Fruit fly (Drosophila melanogaster) Kc167 (cell line): Measurements from ENCODE around the gene CG32249.

Source experiments
- Myc ChIP-seq: fragments of >200 bp; optimal IDR thresholded peaks from 2 replicates; lab custom pipeline; 2017; ENCODE audit warnings: missing external identifiers
- Sin3A ChIP-seq: fragments of >200 bp; optimal IDR thresholded peaks from 2 replicates; lab custom pipeline; 2018; ENCODE audit warnings: missing external identifiers
- h ChIP-seq: fragments of >200 bp; optimal IDR thresholded peaks from 3 replicates; lab custom pipeline; 2018; ENCODE audit warnings: missing external identifiers
- insv ChIP-seq: fragments of >200 bp; optimal IDR thresholded peaks from 3 replicates; lab custom pipeline; 2018; ENCODE audit warnings: missing external identifiers
- psq ChIP-seq: fragments of >200 bp; optimal IDR thresholded peaks from 2 replicates; lab custom pipeline; 2017; ENCODE audit warnings: missing external identifiers
- ttk ChIP-seq: sonication (Bioruptor generic); optimal IDR thresholded peaks from 2 replicates; lab custom pipeline; 2017; ENCODE audit warnings: missing external identifiers

Gene CG32249

dm6 chr3L:4460307-4461088, 9.3 kb upstream of the CG32249 start, which contains the start of gene CG15022:
Gene CG15022, minus strand, starts transcription at chr3L:4460317.
- no peak for TF ChIP-seq ttk
- TF ChIP-seq Myc (lab: Kevin White, UChicago), result no peak
- no peak for TF ChIP-seq psq (lab: Kevin White, UChicago)
- no peak for TF ChIP-seq Sin3A (lab: Kevin White, UChicago)
- no peak for TF ChIP-seq h (lab: Kevin White, UChicago)
- no peak for TF ChIP-seq insv

- TF ChIP-seq Myc (lab: Kevin White, UChicago), result no peak
- TF ChIP-seq psq (lab: Kevin White, UChicago), result no peak
- TF ChIP-seq ttk, result no peak
- TF ChIP-seq insv, result no peak
- no peak for TF ChIP-seq Sin3A (lab: Kevin White, UChicago)
- TF ChIP-seq h (lab: Kevin White, UChicago), result no peak
These were observed 8.3 kb upstream of the CG32249 start, which contains the start of gene CG15023 for dm6 chr3L:4461454-4462045. Gene CG15023, minus strand, starts transcription at chr3L:4461504.

- no peak for TF ChIP-seq psq (lab: Kevin White, UChicago)
- TF ChIP-seq h (lab: Kevin White, UChicago), result no peak
- TF ChIP-seq insv, result no peak
- no peak for TF ChIP-seq Sin3A (lab: Kevin White, UChicago)
- no peak for TF ChIP-seq Myc (lab: Kevin White, UChicago)
- no peak for TF ChIP-seq ttk
These were observed 6.0 kb upstream of the CG32249 start, which contains the start of gene CG15024 for dm6 chr3L:4463773-4464301. Gene CG15024, minus strand, starts transcription at chr3L:4463823.

- TF ChIP-seq Myc (lab: Kevin White, UChicago), result no peak
- no peak for TF ChIP-seq h (lab: Kevin White, UChicago)
- no peak for TF ChIP-seq Sin3A (lab: Kevin White, UChicago)
- TF ChIP-seq ttk, result no peak
- TF ChIP-seq insv, result no peak
- TF ChIP-seq psq (lab: Kevin White, UChicago), result no peak
These were observed 3.3 kb upstream of the CG32249 start, which contains the start of gene CG32241 for dm6 chr3L:4466530-4466929. Gene CG32241, minus strand, starts transcription at chr3L:4466630.

- no peak for TF ChIP-seq psq (lab: Kevin White, UChicago)
- no peak for TF ChIP-seq ttk
- no peak for TF ChIP-seq h (lab: Kevin White, UChicago)
- TF ChIP-seq insv, result no peak
- no peak for TF ChIP-seq Myc (lab: Kevin White, UChicago)
- TF ChIP-seq Sin3A (lab: Kevin White, UChicago), result no peak
These were observed 1.6 kb downstream of the CG32249 start, which contains the start of gene CG32248 for dm6 chr3L:4471449-4471848. Gene CG32248, plus strand, starts transcription at chr3L:4471749.

dm6 chr3L:4472768-4473167, 3.0 kb downstream of the CG32249 start, which contains the start of gene CG11349:
Gene CG11349, plus strand, starts transcription at chr3L:4473068.
- TF ChIP-seq ttk (no peak), psq (lab: Kevin White, UChicago) (no peak), insv (no peak), h (lab: Kevin White, UChicago) (no peak), Myc (lab: Kevin White, UChicago) (no peak), Sin3A (lab: Kevin White, UChicago) (no peak)

- TF ChIP-seq insv (no peak), psq (lab: Kevin White, UChicago) (no peak), Myc (lab: Kevin White, UChicago) (no peak), Sin3A (lab: Kevin White, UChicago) (no peak), ttk (no peak), h (lab: Kevin White, UChicago) (no peak)
These were observed 5.2 kb downstream of the CG32249 start for dm6 chr3L:4474946-4475470.

dm6 chr3L:4475704-4476103, 5.9 kb downstream of the CG32249 start:
- no peak for TF ChIP-seq Sin3A (lab: Kevin White, UChicago)
- TF ChIP-seq Myc (lab: Kevin White, UChicago), result no peak
- no peak for TF ChIP-seq h (lab: Kevin White, UChicago)
- no peak for TF ChIP-seq psq (lab: Kevin White, UChicago)
- no peak for TF ChIP-seq ttk
- TF ChIP-seq insv, result no peak

dm6 chr3L:4477656-4478254, 8.0 kb downstream of the CG32249 start:
- TF ChIP-seq insv (no peak), ttk (no peak), Myc (lab: Kevin White, UChicago) (no peak)

dm6 chr3L:4479938-4480337, 10.1 kb downstream of the CG32249 start, which contains the start of gene CG7465:
Gene CG7465, plus strand, starts transcription at chr3L:4480283.
- TF ChIP-seq h (lab: Kevin White, UChicago) (no peak), Myc (lab: Kevin White, UChicago) (no peak), Sin3A (lab: Kevin White, UChicago) (no peak)

dm6 chr3L:4480764-4481163, 11.0 kb downstream of the CG32249 start:
- TF ChIP-seq ttk (no peak), insv (no peak), h (lab: Kevin White, UChicago) (no peak), Sin3A (lab: Kevin White, UChicago) (no peak), Myc (lab: Kevin White, UChicago) (no peak)
